Worm (Caenorhabditis elegans): ENCODE results near the gene add-1.
A peak's percentile ranks its signal among the peaks of the same experiment; 100 is the strongest.

The add-1 gene

ce11 chrX:4818252-4818651 is 41.6 kb downstream of the add-1 start, which contains the start of gene R08E3.3:
Gene R08E3.3, plus strand, starts transcription at chrX:4818593.
- TF ChIP-seq ceh-16 (tag; optimal IDR thresholded peaks at IDR 0.05), result no peak
- TF ChIP-seq sma-9 (GFP tag; optimal IDR thresholded peaks at IDR 0.05), result peak; percentile 9
- TF ChIP-seq sma-9 (tag; optimal IDR thresholded peaks at IDR 0.05), result no peak
- peak; percentile 84 to 97 for TF ChIP-seq lsy-2 (tag; optimal IDR thresholded peaks at IDR 0.05)
- no peak for TF ChIP-seq ztf-4 (tag; optimal IDR thresholded peaks at IDR 0.05)
- TF ChIP-seq ama-1 (optimal IDR thresholded peaks at IDR 0.05), result no peak
- peak; percentile 40 for TF ChIP-seq crh-2 (tag; optimal IDR thresholded peaks at IDR 0.05)
- TF ChIP-seq gmeb-1 (tag; optimal IDR thresholded peaks at IDR 0.05), result peak; percentile 37
- TF ChIP-seq nhr-23 (tag; optimal IDR thresholded peaks at IDR 0.05), result no peak
- no peak for TF ChIP-seq lin-11 (tag; optimal IDR thresholded peaks at IDR 0.05)
- TF ChIP-seq elt-1 (tag; optimal IDR thresholded peaks at IDR 0.05), result no peak
- TF ChIP-seq unc-39 (tag; optimal IDR thresholded peaks at IDR 0.05), result no peak
- no peak for TF ChIP-seq dmd-4 (tag; optimal IDR thresholded peaks at IDR 0.05)
- no peak for TF ChIP-seq snpc-4 (tag; optimal IDR thresholded peaks at IDR 0.05)
- TF ChIP-seq C34F6.9 (tag; optimal IDR thresholded peaks at IDR 0.05), result peak; percentile 41
- no peak for TF ChIP-seq blmp-1 (tag; optimal IDR thresholded peaks at IDR 0.05; ENCODE audit: insufficient read depth)
- no peak for TF ChIP-seq elt-3 (tag; optimal IDR thresholded peaks at IDR 0.05)
- no peak for TF ChIP-seq unc-62 (GFP tag; optimal IDR thresholded peaks at IDR 0.05)
- TF ChIP-seq sma-3 (GFP tag; optimal IDR thresholded peaks at IDR 0.05), result peak; percentile 3
- TF ChIP-seq nhr-129 (tag; optimal IDR thresholded peaks at IDR 0.05), result peak; percentile 47
- TF ChIP-seq mab-5 (tag; optimal IDR thresholded peaks at IDR 0.05), result no peak
- peak; percentile 4 for TF ChIP-seq nhr-21 (tag; optimal IDR thresholded peaks at IDR 0.05)
- no peak for TF ChIP-seq zag-1 (tag; optimal IDR thresholded peaks at IDR 0.05)
- peak; percentile 43 for TF ChIP-seq unc-55 (GFP tag; optimal IDR thresholded peaks at IDR 0.05)

- TF ChIP-seq nhr-25 (tag; optimal IDR thresholded peaks at IDR 0.05) (peak; percentile 39), crh-2 (tag; optimal IDR thresholded peaks at IDR 0.05) (peak; percentile 4), nhr-6 (tag; optimal IDR thresholded peaks at IDR 0.05) (no peak), unc-39 (tag; optimal IDR thresholded peaks at IDR 0.05) (no peak), sma-3 (GFP tag; optimal IDR thresholded peaks at IDR 0.05) (peak; percentile 42), blmp-1 (tag; optimal IDR thresholded peaks at IDR 0.05; ENCODE audit: insufficient read depth) (peak; percentile 53), dmd-4 (tag; optimal IDR thresholded peaks at IDR 0.05) (no peak), gmeb-1 (tag; optimal IDR thresholded peaks at IDR 0.05) (no peak), F13H6.1 (tag; optimal IDR thresholded peaks at IDR 0.05) (peak; percentile 19), sma-9 (GFP tag; optimal IDR thresholded peaks at IDR 0.05) (no peak), sma-9 (tag; optimal IDR thresholded peaks at IDR 0.05) (no peak), Y55F3AM.14 (GFP tag; optimal IDR thresholded peaks at IDR 0.05) (peak; percentile 38)
Measured at ce11 chrX:4813115-4813732, 46.6 kb downstream of the add-1 start.

ce11 chrX:4811242-4811641 is 48.6 kb downstream of the add-1 start, which contains the start of gene ztf-16:
Gene ztf-16, minus strand, starts transcription at chrX:4811540.
- TF ChIP-seq lin-11 (tag; optimal IDR thresholded peaks at IDR 0.05) (no peak), ztf-11 (tag; optimal IDR thresholded peaks at IDR 0.05) (no peak), Y55F3AM.14 (GFP tag; optimal IDR thresholded peaks at IDR 0.05) (no peak), peb-1 (tag; optimal IDR thresholded peaks at IDR 0.05) (no peak), mab-5 (tag; optimal IDR thresholded peaks at IDR 0.05) (no peak), unc-39 (tag; optimal IDR thresholded peaks at IDR 0.05) (no peak), elt-1 (tag; optimal IDR thresholded peaks at IDR 0.05) (no peak), ceh-16 (tag; optimal IDR thresholded peaks at IDR 0.05) (no peak), ZK546.5 (tag; optimal IDR thresholded peaks at IDR 0.05) (no peak), nhr-10 (tag; optimal IDR thresholded peaks at IDR 0.05) (no peak), unc-55 (GFP tag; optimal IDR thresholded peaks at IDR 0.05) (no peak), dmd-4 (tag; optimal IDR thresholded peaks at IDR 0.05) (no peak), snpc-4 (tag; optimal IDR thresholded peaks at IDR 0.05) (no peak)

ce11 chrX:4809753-4810424 is 50.0 kb downstream of the add-1 start:
- TF ChIP-seq nhr-129 (tag; optimal IDR thresholded peaks at IDR 0.05), result peak; percentile 18
- TF ChIP-seq nhr-25 (tag; optimal IDR thresholded peaks at IDR 0.05), result peak; percentile 51
- no peak for TF ChIP-seq C34F6.9 (tag; optimal IDR thresholded peaks at IDR 0.05)

- TF ChIP-seq crh-2 (tag; optimal IDR thresholded peaks at IDR 0.05) (no peak), blmp-1 (tag; optimal IDR thresholded peaks at IDR 0.05; ENCODE audit: insufficient read depth) (peak; percentile 88)
Measured at ce11 chrX:4809189-4809588, 50.7 kb downstream of the add-1 start.

Data from whole organism, L2 larva.